Worm (Caenorhabditis elegans) whole organism, L4/young adult: ENCODE results near the gene rgs-7.

Experiments
- dao-5 ChIP-seq: sonication (generic microtip); optimal IDR thresholded peaks from 2 replicates; lab custom pipeline; 2016; ENCODE audit warnings: missing genotype, missing genetic modification characterization, moderate library complexity, missing compliant biosample characterization
- him-1 ChIP-seq: sonication (generic microtip); optimal IDR thresholded peaks from 2 replicates; lab custom pipeline; 2016; ENCODE audit warnings: missing genotype, missing genetic modification reagents, missing genetic modification characterization, missing compliant biosample characterization

- TF ChIP-seq dao-5 (tag; lab: Kevin White, UChicago), result no peak
- no peak for TF ChIP-seq him-1 (tag; lab: Kevin White, UChicago)
These were observed 63.4 kb downstream of the rgs-7 start, which contains the start of gene C18B2.4 for ce11 chrX:3605727-3606126.
